Worm (Caenorhabditis elegans) whole organism, young adult: ENCODE measurements around the gene rom-3.

Source experiments
- F57A8.1 ChIP-seq: fragments of 200-800 bp; sonication (Bioruptor generic); optimal IDR thresholded peaks from 2 replicates; lab custom pipeline; 2018; ENCODE audit warnings: mild to moderate bottlenecking, missing genetic modification characterization, moderate library complexity, missing compliant biosample characterization
- T07F8.4 ChIP-seq: sonication (generic microtip); optimal IDR thresholded peaks from 2 replicates; lab custom pipeline; 2016; ENCODE audit warnings: mild to moderate bottlenecking, missing genetic modification characterization, moderate library complexity, missing compliant biosample characterization
- ama-1 ChIP-seq, 3 experiments: fragments of 150-350 bp in 1 of 3; sonication (generic microtip) in 2 of 3; optimal IDR thresholded peaks; 2 replicates each; lab custom pipeline; 2014 to 2018; ENCODE audit warnings: missing biosample characterization in 2 of 3, missing genetic modification characterization in 2 of 3, missing genetic modification reagents in 2 of 3
- athp-1 ChIP-seq: sonication (generic microtip); optimal IDR thresholded peaks from 2 replicates; lab custom pipeline; 2017; ENCODE audit warnings: mild to moderate bottlenecking, missing genetic modification characterization, missing compliant biosample characterization
- attf-3 ChIP-seq: fragments of 200-800 bp; sonication (Bioruptor generic); conservative IDR thresholded peaks from 2 replicates; pipeline ENCODE4 v1.3.6; 2022; ENCODE audit warnings: missing genetic modification reagents, missing genetic modification characterization, missing compliant biosample characterization
- attf-6 ChIP-seq: fragments of 200-800 bp; sonication (Bioruptor generic); IDR thresholded peaks from 2 replicates; pipeline ENCODE4 v1.3.6; 2022; ENCODE audit warnings: missing genetic modification reagents, missing genetic modification characterization, missing compliant biosample characterization
- madf-6 ChIP-seq: fragments of 200-800 bp; sonication (Bioruptor generic); IDR thresholded peaks from 2 replicates; pipeline ENCODE4 v1.3.6; 2022; ENCODE audit warnings: missing genetic modification reagents, missing genetic modification characterization, missing compliant biosample characterization
- snpc-4 ChIP-seq, 5 experiments: fragments of 150-350 bp in 1 of 5; sonication (generic microtip) in 4 of 5; optimal IDR thresholded peaks; 2 replicates each; lab custom pipeline; 2014 to 2018; ENCODE audit warnings: missing genetic modification characterization in 5 of 5, missing biosample characterization in 3 of 5, antibody characterized with exemption in 2 of 5, mild to moderate bottlenecking in 2 of 5, missing compliant biosample characterization in 2 of 5, missing genotype in 2 of 5, moderate library complexity in 2 of 5, missing genetic modification reagents in 1 of 5
- unc-130 ChIP-seq: sonication (generic microtip); optimal IDR thresholded peaks from 2 replicates; lab custom pipeline; 2016; ENCODE audit warnings: missing genetic modification reagents, missing genetic modification characterization, missing compliant biosample characterization
- ztf-3 ChIP-seq: fragments of 200-800 bp; sonication (Bioruptor generic); optimal IDR thresholded peaks from 2 replicates; lab custom pipeline; 2018; ENCODE audit warnings: mild to moderate bottlenecking, missing genetic modification characterization, missing compliant biosample characterization

ce11 chrIV:16962445-16962844, 7.8 kb downstream of the rom-3 start:
- TF ChIP-seq attf-3 (GFP tag; lab: Robert Waterston, UW) (no peak), ama-1 (optimal IDR thresholded peaks at IDR 0.05; lab: Kevin White, UChicago) (no peak), ama-1 (GFP tag; optimal IDR thresholded peaks at IDR 0.05; lab: Kevin White, UChicago) (no peak), T07F8.4 (tag; lab: Kevin White, UChicago) (no peak), madf-6 (GFP tag; lab: Robert Waterston, UW) (no peak), snpc-4 (GFP tag; optimal IDR thresholded peaks at IDR 0.05; lab: Kevin White, UChicago) (no peak), snpc-4 (tag; optimal IDR thresholded peaks at IDR 0.05; lab: Kevin White, UChicago) (no peak), F57A8.1 (GFP tag; lab: Kevin White, UChicago) (no peak), ztf-3 (GFP tag; lab: Kevin White, UChicago) (no peak), athp-1 (tag; lab: Kevin White, UChicago) (no peak), unc-130 (GFP tag; lab: Kevin White, UChicago) (no peak), attf-6 (GFP tag; lab: Robert Waterston, UW) (no peak)
